Worm (Caenorhabditis elegans) whole organism, mixed stage, embryonic: ENCODE results near the gene xol-1.

Experiments used
- M03D4.4 ChIP-seq: sonication (generic microtip); optimal IDR thresholded peaks from 2 replicates; lab custom pipeline; 2017; ENCODE audit warnings: mild to moderate bottlenecking, missing genetic modification characterization, missing compliant biosample characterization
- bed-3 ChIP-seq: fragments of 200-800 bp; sonication (Bioruptor generic); optimal IDR thresholded peaks from 3 replicates; lab custom pipeline; 2018; ENCODE audit warnings: mild to moderate bottlenecking, missing genetic modification characterization, moderate library complexity, missing compliant biosample characterization
- blmp-1 ChIP-seq: fragments of 150-350 bp; optimal IDR thresholded peaks from 2 replicates; lab custom pipeline; 2014; ENCODE audit warnings: missing biosample characterization, missing genetic modification characterization
- ceh-39 ChIP-seq: fragments of 150-350 bp; optimal IDR thresholded peaks from 2 replicates; lab custom pipeline; 2014; ENCODE audit warnings: missing biosample characterization, missing genetic modification characterization
- ceh-43 ChIP-seq: fragments of 200-800 bp; sonication (Bioruptor generic); optimal IDR thresholded peaks from 2 replicates; lab custom pipeline; 2018; ENCODE audit warnings: mild to moderate bottlenecking, missing genetic modification characterization, moderate library complexity, missing compliant biosample characterization
- ceh-83 ChIP-seq: fragments of 200-800 bp; sonication (Bioruptor generic); optimal IDR thresholded peaks from 2 replicates; lab custom pipeline; 2018; ENCODE audit warnings: mild to moderate bottlenecking, missing genetic modification characterization, missing compliant biosample characterization
- cnd-1 ChIP-seq: fragments of 200-800 bp; sonication (Bioruptor generic); optimal IDR thresholded peaks from 2 replicates; lab custom pipeline; 2018; ENCODE audit warnings: mild to moderate bottlenecking, missing genetic modification characterization, missing compliant biosample characterization
- drap-1 ChIP-seq: fragments of 200-800 bp; sonication (Bioruptor generic); optimal IDR thresholded peaks from 3 replicates; lab custom pipeline; 2018; ENCODE audit warnings: mild to moderate bottlenecking, missing genetic modification characterization, missing compliant biosample characterization
- elt-1 ChIP-seq: sonication (generic microtip); optimal IDR thresholded peaks from 2 replicates; lab custom pipeline; 2017; ENCODE audit warnings: missing genetic modification characterization, mild to moderate bottlenecking, missing compliant biosample characterization, antibody characterized with exemption, moderate library complexity, borderline replicate concordance; ENCODE audit not compliant: insufficient read depth
- elt-3 ChIP-seq: fragments of 150-350 bp; optimal IDR thresholded peaks from 2 replicates; lab custom pipeline; 2014; ENCODE audit warnings: missing biosample characterization, missing genetic modification characterization
- flh-1 ChIP-seq: fragments of 200-800 bp; sonication (Bioruptor generic); optimal IDR thresholded peaks from 2 replicates; lab custom pipeline; 2018; ENCODE audit warnings: mild to moderate bottlenecking, missing genetic modification characterization, moderate library complexity, missing compliant biosample characterization
- ham-2 ChIP-seq: fragments of 200-800 bp; sonication (Bioruptor generic); optimal IDR thresholded peaks from 2 replicates; lab custom pipeline; 2018; ENCODE audit warnings: mild to moderate bottlenecking, missing genetic modification characterization, missing compliant biosample characterization
- hlh-1 ChIP-seq: fragments of 150-350 bp; optimal IDR thresholded peaks from 2 replicates; lab custom pipeline; 2014; ENCODE audit warnings: missing biosample characterization, missing genetic modification reagents, missing genetic modification characterization
- lin-13 ChIP-seq: fragments of 150-350 bp; optimal IDR thresholded peaks from 2 replicates; lab custom pipeline; 2014; ENCODE audit warnings: missing biosample characterization, missing genetic modification characterization
- lin-32 ChIP-seq: fragments of 200-800 bp; sonication (Bioruptor generic); optimal IDR thresholded peaks from 2 replicates; lab custom pipeline; 2018; ENCODE audit warnings: mild to moderate bottlenecking, missing genetic modification characterization, missing compliant biosample characterization
- lsy-2 ChIP-seq: fragments of 150-350 bp; optimal IDR thresholded peaks from 2 replicates; lab custom pipeline; 2014; ENCODE audit warnings: missing biosample characterization, missing genetic modification characterization
- mep-1 ChIP-seq: fragments of 150-350 bp; optimal IDR thresholded peaks from 2 replicates; lab custom pipeline; 2017; ENCODE audit warnings: missing biosample characterization, missing genetic modification reagents, missing genetic modification characterization, inconsistent platforms
- mls-2 ChIP-seq: sonication (generic microtip); optimal IDR thresholded peaks from 2 replicates; lab custom pipeline; 2016; ENCODE audit warnings: mild to moderate bottlenecking, missing genetic modification characterization, moderate library complexity, missing compliant biosample characterization
- nhr-12 ChIP-seq: fragments of 150-350 bp; optimal IDR thresholded peaks from 2 replicates; lab custom pipeline; 2014; ENCODE audit warnings: missing biosample characterization, missing genetic modification characterization
- nhr-2 ChIP-seq: fragments of 150-350 bp; optimal IDR thresholded peaks from 2 replicates; lab custom pipeline; 2014; ENCODE audit warnings: missing biosample characterization, missing genetic modification characterization
- nhr-237 ChIP-seq: fragments of 150-350 bp; optimal IDR thresholded peaks from 2 replicates; lab custom pipeline; 2014; ENCODE audit warnings: missing biosample characterization, missing genetic modification characterization
- nhr-28 ChIP-seq: fragments of 150-350 bp; optimal IDR thresholded peaks from 2 replicates; lab custom pipeline; 2014; ENCODE audit warnings: missing biosample characterization, missing genetic modification characterization
- pha-4 ChIP-seq: fragments of 150-350 bp; optimal IDR thresholded peaks from 2 replicates; lab custom pipeline; 2018; ENCODE audit warnings: missing biosample characterization, missing genetic modification reagents, missing genetic modification characterization
- sem-2 ChIP-seq: fragments of 200-800 bp; sonication (Bioruptor generic); optimal IDR thresholded peaks from 2 replicates; lab custom pipeline; 2018; ENCODE audit warnings: mild to moderate bottlenecking, missing genetic modification characterization, missing compliant biosample characterization
- snpc-4 ChIP-seq: fragments of 150-350 bp; optimal IDR thresholded peaks from 2 replicates; lab custom pipeline; 2014; ENCODE audit warnings: missing biosample characterization, missing genetic modification characterization
- sptf-1 ChIP-seq: sonication (generic microtip); optimal IDR thresholded peaks from 2 replicates; lab custom pipeline; 2017; ENCODE audit warnings: mild to moderate bottlenecking, missing genetic modification characterization, moderate library complexity, missing compliant biosample characterization
- unc-120 ChIP-seq: sonication (generic microtip); optimal IDR thresholded peaks from 2 replicates; lab custom pipeline; 2017; ENCODE audit warnings: missing genetic modification characterization, missing compliant biosample characterization; ENCODE audit not compliant: poor library complexity, severe bottlenecking
- unc-39 ChIP-seq: fragments of 150-350 bp; optimal IDR thresholded peaks from 2 replicates; lab custom pipeline; 2014; ENCODE audit warnings: missing biosample characterization, missing genetic modification characterization
- unc-62 ChIP-seq: fragments of 150-350 bp; optimal IDR thresholded peaks from 2 replicates; lab custom pipeline; 2014; ENCODE audit warnings: missing biosample characterization, missing genetic modification reagents, missing genetic modification characterization
- zip-8 ChIP-seq: fragments of 150-350 bp; optimal IDR thresholded peaks from 2 replicates; lab custom pipeline; 2014; ENCODE audit warnings: missing biosample characterization, missing genetic modification characterization
- ztf-11 ChIP-seq: fragments of 150-350 bp; optimal IDR thresholded peaks from 2 replicates; lab custom pipeline; 2014; ENCODE audit warnings: missing biosample characterization, missing genetic modification characterization

Gene xol-1

DNA sequence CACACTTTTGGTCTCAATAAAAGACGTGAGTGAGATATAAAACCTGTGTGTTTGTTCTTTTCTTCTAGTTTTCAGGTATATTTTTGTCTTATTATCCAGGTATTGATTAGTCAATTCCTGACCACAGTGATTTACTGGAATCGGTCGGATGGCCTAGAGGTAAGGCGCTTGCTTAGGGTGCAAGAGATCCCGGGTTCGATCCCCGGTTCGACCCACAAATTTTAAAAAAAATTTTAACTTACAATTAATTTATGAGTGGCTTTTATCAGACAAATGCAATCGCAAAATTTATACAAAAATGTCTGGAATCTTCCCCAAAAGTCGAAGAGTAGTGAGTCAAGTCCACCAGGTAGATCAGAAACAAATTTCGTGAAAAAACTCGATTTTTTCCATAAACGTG lies 3.7 kb upstream of the xol-1 start:
- TF ChIP-seq elt-1 (no peak), zip-8 (tag; lab: Kevin White, UChicago) (no peak), snpc-4 (tag; lab: Kevin White, UChicago) (no peak), drap-1 (GFP tag; lab: Kevin White, UChicago) (no peak), ceh-43 (GFP tag; lab: Kevin White, UChicago) (no peak), ceh-83 (no peak), blmp-1 (tag; lab: Kevin White, UChicago) (no peak), nhr-12 (no peak), nhr-2 (tag; lab: Kevin White, UChicago) (no peak), cnd-1 (tag; lab: Kevin White, UChicago) (no peak), nhr-237 (no peak), sptf-1 (tag; lab: Kevin White, UChicago) (no peak), bed-3 (GFP tag; lab: Kevin White, UChicago) (no peak), ham-2 (GFP tag; lab: Kevin White, UChicago) (no peak), flh-1 (GFP tag; lab: Kevin White, UChicago) (no peak), mls-2 (tag; lab: Kevin White, UChicago) (no peak), lin-13 (tag; lab: Kevin White, UChicago) (no peak), elt-3 (tag; lab: Kevin White, UChicago) (no peak), ztf-11 (tag; lab: Kevin White, UChicago) (no peak)

ce11 chrX:8045152-8045551 lies 4.0 kb downstream of the xol-1 start, which contains the start of gene C18A11.4:
Gene C18A11.4, plus strand, starts transcription at chrX:8045518.
- TF ChIP-seq pha-4 (tag; lab: Kevin White, UChicago) (no peak), mep-1 (tag; lab: Kevin White, UChicago) (no peak), unc-39 (tag; lab: Kevin White, UChicago) (no peak), elt-1 (no peak), ham-2 (GFP tag; lab: Kevin White, UChicago) (no peak), unc-62 (GFP tag; lab: Kevin White, UChicago) (no peak), lsy-2 (tag; lab: Kevin White, UChicago) (no peak)

- TF ChIP-seq ham-2 (GFP tag; lab: Kevin White, UChicago) (no peak), cnd-1 (tag; lab: Kevin White, UChicago) (no peak), elt-1 (no peak), M03D4.4 (tag; lab: Kevin White, UChicago) (no peak), sem-2 (GFP tag; lab: Kevin White, UChicago) (no peak), ceh-83 (no peak), hlh-1 (tag; lab: Kevin White, UChicago) (no peak), ceh-43 (GFP tag; lab: Kevin White, UChicago) (no peak), nhr-28 (tag; lab: Kevin White, UChicago) (no peak), elt-3 (tag; lab: Kevin White, UChicago) (no peak), lin-32 (GFP tag; lab: Kevin White, UChicago) (no peak), unc-62 (GFP tag; lab: Kevin White, UChicago) (no peak), ceh-39 (tag; lab: Kevin White, UChicago) (no peak), mep-1 (tag; lab: Kevin White, UChicago) (no peak), nhr-237 (no peak)
Measured at ce11 chrX:8048637-8049036, 7.5 kb downstream of the xol-1 start.

- no peak for TF ChIP-seq nhr-2 (tag; lab: Kevin White, UChicago)
- TF ChIP-seq unc-62 (GFP tag; lab: Kevin White, UChicago) = peak; percentile 63
- no peak for TF ChIP-seq snpc-4 (tag; lab: Kevin White, UChicago)
- no peak for TF ChIP-seq nhr-237
- TF ChIP-seq hlh-1 (tag; lab: Kevin White, UChicago) = peak; percentile 82
- peak; percentile 76 for TF ChIP-seq unc-120 (tag; lab: Kevin White, UChicago)
- no peak for TF ChIP-seq unc-39 (tag; lab: Kevin White, UChicago)
- no peak for TF ChIP-seq blmp-1 (tag; lab: Kevin White, UChicago)
- TF ChIP-seq mep-1 (tag; lab: Kevin White, UChicago) = no peak
- no peak for TF ChIP-seq mls-2 (tag; lab: Kevin White, UChicago)
- no peak for TF ChIP-seq pha-4 (tag; lab: Kevin White, UChicago)
- TF ChIP-seq ceh-43 (GFP tag; lab: Kevin White, UChicago) = no peak
- peak; percentile 12 for TF ChIP-seq cnd-1 (tag; lab: Kevin White, UChicago)
- TF ChIP-seq ztf-11 (tag; lab: Kevin White, UChicago) = no peak
Measured at ce11 chrX:8052055-8052454, 10.9 kb downstream of the xol-1 start.
